Worm (Caenorhabditis elegans) whole organism, L1 larva: ENCODE measurements around the gene Y75B12B.11.

Experiments
- C16A3.4 ChIP-seq: fragments of 150-350 bp; optimal IDR thresholded peaks from 2 replicates; lab custom pipeline; 2014; ENCODE audit warnings: missing biosample characterization, missing genetic modification characterization
- F16B12.6 ChIP-seq: fragments of 150-350 bp; optimal IDR thresholded peaks from 2 replicates; lab custom pipeline; 2014; ENCODE audit warnings: missing biosample characterization, missing genetic modification characterization
- Y116A8C.19 ChIP-seq: sonication (generic microtip); optimal IDR thresholded peaks from 2 replicates; lab custom pipeline; 2016; ENCODE audit warnings: missing compliant biosample characterization, missing genetic modification characterization, borderline replicate concordance
- aha-1 ChIP-seq: fragments of 150-350 bp; optimal IDR thresholded peaks from 2 replicates; lab custom pipeline; 2014; ENCODE audit warnings: missing biosample characterization, missing genetic modification characterization
- alr-1 ChIP-seq: fragments of 200-800 bp; sonication (Bioruptor generic); optimal IDR thresholded peaks from 2 replicates; lab custom pipeline; 2018; ENCODE audit warnings: borderline replicate concordance, mild to moderate bottlenecking, missing genetic modification characterization, missing compliant biosample characterization
- aly-2 ChIP-seq: fragments of 150-350 bp; optimal IDR thresholded peaks from 2 replicates; lab custom pipeline; 2014; ENCODE audit warnings: missing biosample characterization, missing genetic modification characterization
- ama-1 ChIP-seq: fragments of 150-350 bp; optimal IDR thresholded peaks from 2 replicates; lab custom pipeline; 2014
- blmp-1 ChIP-seq: fragments of 150-350 bp; optimal IDR thresholded peaks from 2 replicates; lab custom pipeline; 2014; ENCODE audit warnings: missing biosample characterization, missing genetic modification characterization
- ceh-82 ChIP-seq, 3 experiments: fragments of 150-350 bp in 1 of 3; sonication (generic microtip) in 2 of 3; optimal IDR thresholded peaks; 2 replicates each; lab custom pipeline; 2014 to 2017; ENCODE audit warnings: missing biosample characterization in 3 of 3, missing genetic modification characterization in 3 of 3
- ceh-88 ChIP-seq: fragments of 200-800 bp; sonication (Bioruptor generic); IDR thresholded peaks from 2 replicates; pipeline ENCODE4 v1.3.6; 2022; ENCODE audit warnings: missing genetic modification characterization, missing compliant biosample characterization
- ceh-90 ChIP-seq: sonication (generic microtip); optimal IDR thresholded peaks from 2 replicates; lab custom pipeline; 2016; ENCODE audit warnings: missing genetic modification characterization, missing compliant biosample characterization
- ces-1 ChIP-seq: fragments of 150-350 bp; optimal IDR thresholded peaks from 2 replicates; lab custom pipeline; 2014; ENCODE audit warnings: missing biosample characterization, missing genetic modification reagents, missing genetic modification characterization
- dpl-1 ChIP-seq, 3 experiments: fragments of 150-350 bp in 2 of 3; sonication (generic microtip) in 1 of 3; optimal IDR thresholded peaks; 2 replicates each; lab custom pipeline; 2014 to 2017; ENCODE audit warnings: missing biosample characterization in 3 of 3, missing genetic modification characterization in 3 of 3, missing genetic modification reagents in 3 of 3
- efl-3 ChIP-seq: fragments of 200-800 bp; sonication (Bioruptor generic); optimal IDR thresholded peaks from 2 replicates; lab custom pipeline; 2018; ENCODE audit warnings: mild to moderate bottlenecking, missing genetic modification characterization, missing compliant biosample characterization
- egl-27 ChIP-seq, 2 experiments: fragments of 150-350 bp in 1 of 2; sonication (generic microtip); optimal IDR thresholded peaks; 3 replicates each; lab custom pipeline; 2017 to 2018; ENCODE audit warnings: missing biosample characterization in 2 of 2, missing genetic modification characterization in 2 of 2, missing genetic modification reagents in 2 of 2
- elt-2 ChIP-seq: sonication (generic microtip); optimal IDR thresholded peaks from 2 replicates; lab custom pipeline; 2016; ENCODE audit warnings: missing genetic modification characterization, mild to moderate bottlenecking, inconsistent platforms, missing compliant biosample characterization, missing genetic modification reagents
- elt-3 ChIP-seq, 6 experiments: fragments of 150-350 bp in 1 of 6; sonication (generic microtip); optimal IDR thresholded peaks; 2 replicates each; lab custom pipeline; 2017 to 2018; ENCODE audit warnings: missing biosample characterization in 6 of 6, missing genetic modification characterization in 6 of 6, inconsistent platforms in 1 of 6
- fkh-4 ChIP-seq: sonication (generic microtip); optimal IDR thresholded peaks from 2 replicates; lab custom pipeline; 2016; ENCODE audit warnings: missing compliant biosample characterization, missing genetic modification characterization, borderline replicate concordance
- fkh-8 ChIP-seq: sonication (generic microtip); optimal IDR thresholded peaks from 2 replicates; lab custom pipeline; 2016; ENCODE audit warnings: mild to moderate bottlenecking, missing genetic modification characterization, missing compliant biosample characterization
- hlh-17 ChIP-seq: fragments of 200-800 bp; sonication (Bioruptor generic); optimal IDR thresholded peaks from 2 replicates; lab custom pipeline; 2018; ENCODE audit warnings: missing genetic modification characterization, mild to moderate bottlenecking, missing compliant biosample characterization, moderate library complexity, borderline replicate concordance
- hlh-4 ChIP-seq: sonication (generic microtip); optimal IDR thresholded peaks from 2 replicates; lab custom pipeline; 2016; ENCODE audit warnings: mild to moderate bottlenecking, missing genetic modification characterization, missing compliant biosample characterization
- irx-1 ChIP-seq: sonication (generic microtip); optimal IDR thresholded peaks from 2 replicates; lab custom pipeline; 2016; ENCODE audit warnings: missing genetic modification characterization, missing compliant biosample characterization
- lin-13 ChIP-seq: fragments of 150-350 bp; optimal IDR thresholded peaks from 2 replicates; lab custom pipeline; 2014; ENCODE audit warnings: missing biosample characterization, missing genetic modification reagents, missing genetic modification characterization
- lin-15B ChIP-seq: fragments of 150-350 bp; sonication (generic microtip); optimal IDR thresholded peaks from 3 replicates; lab custom pipeline; 2014; ENCODE audit warnings: missing biosample characterization, missing genetic modification characterization
- lin-35 ChIP-seq, 2 experiments: fragments of 150-350 bp; optimal IDR thresholded peaks; 2 replicates each; lab custom pipeline; 2014; ENCODE audit warnings: missing biosample characterization in 2 of 2, missing genetic modification characterization in 2 of 2, missing genetic modification reagents in 2 of 2
- mef-2 ChIP-seq: fragments of 150-350 bp; optimal IDR thresholded peaks from 2 replicates; lab custom pipeline; 2014; ENCODE audit warnings: missing biosample characterization, missing genetic modification characterization
- nhr-11 ChIP-seq: fragments of 150-350 bp; optimal IDR thresholded peaks from 2 replicates; lab custom pipeline; 2014; ENCODE audit warnings: missing biosample characterization, missing genetic modification characterization
- nhr-12 ChIP-seq: sonication (generic microtip); optimal IDR thresholded peaks from 2 replicates; lab custom pipeline; 2017; ENCODE audit warnings: missing biosample characterization, missing genetic modification characterization
- nhr-71 ChIP-seq: sonication (generic microtip); optimal IDR thresholded peaks from 2 replicates; lab custom pipeline; 2016; ENCODE audit warnings: mild to moderate bottlenecking, missing genetic modification characterization, moderate library complexity, missing compliant biosample characterization
- nhr-76 ChIP-seq: sonication (generic microtip); optimal IDR thresholded peaks from 2 replicates; lab custom pipeline; 2017; ENCODE audit warnings: missing biosample characterization, missing genetic modification characterization
- nhr-77 ChIP-seq: fragments of 150-350 bp; optimal IDR thresholded peaks from 2 replicates; lab custom pipeline; 2014; ENCODE audit warnings: missing biosample characterization, missing genetic modification characterization
- nhr-84 ChIP-seq: sonication (generic microtip); optimal IDR thresholded peaks from 2 replicates; lab custom pipeline; 2017; ENCODE audit warnings: missing biosample characterization, missing genetic modification characterization
- nhr-85 ChIP-seq: sonication (generic microtip); peaks from one replicate; lab custom pipeline; 2016; ENCODE audit warnings: missing genetic modification characterization, inconsistent platforms, missing compliant biosample characterization
- nhr-90 ChIP-seq: sonication (generic microtip); optimal IDR thresholded peaks from 2 replicates; lab custom pipeline; 2016; ENCODE audit warnings: mild to moderate bottlenecking, missing genetic modification characterization, missing compliant biosample characterization; ENCODE audit not compliant: poor library complexity
- pag-3 ChIP-seq: sonication (generic microtip); optimal IDR thresholded peaks from 2 replicates; lab custom pipeline; 2017; ENCODE audit warnings: missing genetic modification characterization, mild to moderate bottlenecking, missing compliant biosample characterization, antibody characterized with exemption, borderline replicate concordance; ENCODE audit not compliant: insufficient read depth
- pqm-1 ChIP-seq: sonication (generic microtip); optimal IDR thresholded peaks from 3 replicates; lab custom pipeline; 2017; ENCODE audit warnings: missing biosample characterization, missing genetic modification characterization
- rnt-1 ChIP-seq: sonication (generic microtip); optimal IDR thresholded peaks from 2 replicates; lab custom pipeline; 2016; ENCODE audit warnings: mild to moderate bottlenecking, missing genetic modification characterization, moderate library complexity, missing compliant biosample characterization
- skn-1 ChIP-seq: fragments of 150-350 bp; optimal IDR thresholded peaks from 2 replicates; lab custom pipeline; 2014; ENCODE audit warnings: missing biosample characterization, missing genetic modification characterization
- snpc-4 ChIP-seq: fragments of 150-350 bp; optimal IDR thresholded peaks from 2 replicates; lab custom pipeline; 2014; ENCODE audit warnings: missing biosample characterization, missing genetic modification characterization
- snu-23 ChIP-seq: sonication (generic microtip); optimal IDR thresholded peaks from 2 replicates; lab custom pipeline; 2016; ENCODE audit warnings: missing genetic modification characterization, missing compliant biosample characterization
- sptf-1 ChIP-seq: fragments of 150-350 bp; optimal IDR thresholded peaks from 2 replicates; lab custom pipeline; 2014; ENCODE audit warnings: missing biosample characterization, missing genetic modification characterization
- sup-37 ChIP-seq: fragments of 200-800 bp; sonication (Bioruptor generic); optimal IDR thresholded peaks from 2 replicates; lab custom pipeline; 2018; ENCODE audit warnings: mild to moderate bottlenecking, missing genetic modification characterization, missing compliant biosample characterization
- swsn-7 ChIP-seq: sonication (generic microtip); optimal IDR thresholded peaks from 2 replicates; lab custom pipeline; 2016; ENCODE audit warnings: missing genetic modification characterization, missing compliant biosample characterization
- tbx-2 ChIP-seq: sonication (generic microtip); optimal IDR thresholded peaks from 2 replicates; lab custom pipeline; 2016; ENCODE audit warnings: missing genetic modification characterization, missing compliant biosample characterization
- tlp-1 ChIP-seq: fragments of 150-350 bp; optimal IDR thresholded peaks from 2 replicates; lab custom pipeline; 2014; ENCODE audit warnings: missing biosample characterization, missing genetic modification characterization
- unc-30 ChIP-seq: sonication (generic microtip); optimal IDR thresholded peaks from 2 replicates; lab custom pipeline; 2017; ENCODE audit warnings: missing biosample characterization, missing genetic modification characterization
- unc-62 ChIP-seq: fragments of 150-350 bp; optimal IDR thresholded peaks from 2 replicates; lab custom pipeline; 2014; ENCODE audit warnings: missing biosample characterization, missing genetic modification reagents, missing genetic modification characterization
- unc-98 ChIP-seq: fragments of 200-800 bp; sonication (Bioruptor generic); IDR thresholded peaks from 2 replicates; pipeline ENCODE4 v1.3.6; 2022; ENCODE audit warnings: missing genetic modification characterization, missing compliant biosample characterization
- vab-15 ChIP-seq: sonication (generic microtip); optimal IDR thresholded peaks from 2 replicates; lab custom pipeline; 2017; ENCODE audit warnings: missing genotype, mild to moderate bottlenecking, missing genetic modification characterization, missing compliant biosample characterization
- xbp-1 ChIP-seq: sonication (generic microtip); optimal IDR thresholded peaks from 2 replicates; lab custom pipeline; 2016; ENCODE audit warnings: missing genetic modification characterization, missing compliant biosample characterization
- zag-1 ChIP-seq: fragments of 150-350 bp; optimal IDR thresholded peaks from 2 replicates; lab custom pipeline; 2014; ENCODE audit warnings: missing biosample characterization, missing genetic modification characterization
- ztf-11 ChIP-seq, 2 experiments: sonication (generic microtip); optimal IDR thresholded peaks; 2 replicates each; lab custom pipeline; 2016 to 2017; ENCODE audit warnings: missing genetic modification characterization in 2 of 2, missing biosample characterization in 1 of 2, missing compliant biosample characterization in 1 of 2
- ztf-4 ChIP-seq: fragments of 150-350 bp; optimal IDR thresholded peaks from 2 replicates; lab custom pipeline; 2014; ENCODE audit warnings: missing biosample characterization, missing genetic modification characterization

Y75B12B.11 gene

DNA sequence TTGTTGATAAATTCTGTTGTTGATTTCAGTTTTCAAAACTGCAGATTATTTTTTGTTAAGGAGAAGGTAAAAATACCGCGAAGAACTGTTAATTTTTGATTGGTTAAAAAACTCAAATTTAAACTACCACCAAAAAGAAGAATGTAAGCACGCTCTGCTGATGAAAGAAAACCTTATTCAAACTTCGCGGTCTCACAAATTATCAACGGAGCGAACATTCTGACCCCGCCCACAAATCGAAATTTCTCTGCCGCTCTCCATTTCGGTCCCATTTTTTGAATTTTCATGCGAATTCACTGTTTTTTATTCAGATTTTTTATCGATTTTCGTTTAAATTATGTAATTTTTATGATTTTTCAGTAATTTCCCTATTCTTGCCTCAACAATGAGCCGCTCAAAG is 1.5 kb upstream of the Y75B12B.11 start, which contains the start of gene cyn-3 (continued):
- no peak for TF ChIP-seq ceh-90 (tag; lab: Kevin White, UChicago)
- peak; percentile 94 for TF ChIP-seq tbx-2 (tag; lab: Kevin White, UChicago)
- no peak for TF ChIP-seq Y116A8C.19 (tag; lab: Kevin White, UChicago)
- peak; percentile 85 for TF ChIP-seq nhr-90 (tag; lab: Kevin White, UChicago)
- no peak for TF ChIP-seq alr-1 (tag; lab: Kevin White, UChicago)
- no peak for TF ChIP-seq efl-3 (GFP tag; lab: Kevin White, UChicago)
- peak; percentile 92 for TF ChIP-seq rnt-1
- peak in 1 of 2 experiments; percentile 17 for TF ChIP-seq ztf-11 (tag; optimal IDR thresholded peaks at IDR 0.05; lab: Kevin White, UChicago)
- TF ChIP-seq blmp-1: peak; percentile 91
- no peak for TF ChIP-seq unc-62
- TF ChIP-seq vab-15 (tag; lab: Kevin White, UChicago): peak; percentile 57
- peak; percentile 83 for TF ChIP-seq irx-1 (tag; lab: Kevin White, UChicago)
- TF ChIP-seq ceh-88: 0 out of 2 replicates have a peak, but pooled peaks have one; percentile 27
- peak; percentile 90 for TF ChIP-seq swsn-7 (tag; lab: Kevin White, UChicago)
- peak; percentile 66 for TF ChIP-seq ama-1 (lab: Kevin White, UChicago)
- TF ChIP-seq ceh-82 (tag; optimal IDR thresholded peaks at IDR 0.05; lab: Kevin White, UChicago): peak; percentile 80 to 95 (median 81)
- peak; percentile 79 for TF ChIP-seq ztf-4
- peak; percentile 56 for TF ChIP-seq aha-1 (tag; lab: Kevin White, UChicago)
- TF ChIP-seq aly-2 (tag; lab: Kevin White, UChicago): peak; percentile 83
- no peak for TF ChIP-seq ces-1
- TF ChIP-seq mef-2 (tag; lab: Kevin White, UChicago): peak; percentile 73
- TF ChIP-seq nhr-12: no peak
- peak; percentile 32 for TF ChIP-seq sup-37
- peak; percentile 31 for TF ChIP-seq fkh-4
- TF ChIP-seq nhr-84: no peak
- TF ChIP-seq unc-30 (tag; lab: Kevin White, UChicago): no peak
- TF ChIP-seq xbp-1 (tag; lab: Kevin White, UChicago): peak; percentile 92
- TF ChIP-seq elt-3 (tag; optimal IDR thresholded peaks at IDR 0.05; lab: Kevin White, UChicago): peak in 3 of 6 experiments; percentile 29 to 89 (median 83)
- no peak for TF ChIP-seq tlp-1
- no peak for TF ChIP-seq hlh-17 (GFP tag; lab: Kevin White, UChicago)
- peak; percentile 8; the same call in 1 of the 2 replicates for TF ChIP-seq unc-98 (GFP tag; lab: Robert Waterston, UW)
- peak; percentile 50 for TF ChIP-seq nhr-11 (tag; lab: Kevin White, UChicago)
- peak; percentile 90 for TF ChIP-seq skn-1 (tag; lab: Kevin White, UChicago)
- peak; percentile 95 for TF ChIP-seq C16A3.4 (tag; lab: Kevin White, UChicago)
- no peak for TF ChIP-seq pqm-1 (tag; lab: Kevin White, UChicago)
- TF ChIP-seq nhr-71 (tag; lab: Kevin White, UChicago): peak; percentile 95
- peak; percentile 74 for TF ChIP-seq nhr-77 (tag; lab: Kevin White, UChicago)
- peak; percentile 95 for TF ChIP-seq nhr-85
- TF ChIP-seq elt-2: peak; percentile 37
- TF ChIP-seq snu-23 (GFP tag; lab: Kevin White, UChicago): peak; percentile 96
- peak; percentile 96 for TF ChIP-seq lin-15B (tag; lab: Kevin White, UChicago)
- TF ChIP-seq nhr-76 (tag; lab: Kevin White, UChicago): no peak
- TF ChIP-seq F16B12.6 (tag; lab: Kevin White, UChicago): peak; percentile 74
- TF ChIP-seq lin-13: peak; percentile 89
- peak; percentile 100 for TF ChIP-seq lin-35 (GFP tag; optimal IDR thresholded peaks at IDR 0.05; lab: Kevin White, UChicago)
- no peak for TF ChIP-seq egl-27 (tag; optimal IDR thresholded peaks at IDR 0.05; lab: Kevin White, UChicago)
- TF ChIP-seq dpl-1 (GFP tag; optimal IDR thresholded peaks at IDR 0.05; lab: Kevin White, UChicago): peak; percentile 99
- no peak for TF ChIP-seq zag-1 (tag; lab: Kevin White, UChicago)
- peak; percentile 89 for TF ChIP-seq fkh-8 (tag; lab: Kevin White, UChicago)
- TF ChIP-seq sptf-1 (tag; lab: Kevin White, UChicago): no peak
- peak; percentile 74 for TF ChIP-seq snpc-4 (tag; lab: Kevin White, UChicago)
- TF ChIP-seq pag-3: no peak
- TF ChIP-seq hlh-4 (tag; lab: Kevin White, UChicago): no peak
